Worm (Caenorhabditis elegans) whole organism, young adult: ENCODE data around the gene ugt-3.

Source experiments
- B0336.3 ChIP-seq: fragments of 200-800 bp; sonication (Bioruptor generic); IDR thresholded peaks from 2 replicates; pipeline ENCODE4 v1.3.6; 2022; ENCODE audit warnings: missing genetic modification characterization, missing compliant biosample characterization
- C06A6.2 ChIP-seq: fragments of 200-800 bp; sonication (Bioruptor generic); conservative IDR thresholded peaks from 2 replicates; pipeline ENCODE4 v1.3.6; 2022; ENCODE audit warnings: missing genetic modification characterization, missing compliant biosample characterization
- F33H1.4 ChIP-seq: fragments of 200-800 bp; sonication (Bioruptor generic); IDR thresholded peaks from 2 replicates; pipeline ENCODE4 v1.3.6; 2022; ENCODE audit warnings: missing genetic modification reagents, missing genetic modification characterization, missing compliant biosample characterization
- F52B5.7 ChIP-seq: sonication (generic microtip); optimal IDR thresholded peaks from 2 replicates; lab custom pipeline; 2016; ENCODE audit warnings: mild to moderate bottlenecking, missing genetic modification characterization, missing compliant biosample characterization
- F55B11.4 ChIP-seq: sonication (generic microtip); optimal IDR thresholded peaks from 2 replicates; lab custom pipeline; 2016; ENCODE audit warnings: missing compliant biosample characterization, missing genetic modification characterization, borderline replicate concordance; ENCODE audit not compliant: insufficient read depth
- K11D2.4 ChIP-seq: fragments of 200-800 bp; sonication (Bioruptor generic); IDR thresholded peaks from 2 replicates; pipeline ENCODE4 v1.3.6; 2022; ENCODE audit warnings: missing genetic modification reagents, missing genetic modification characterization, missing compliant biosample characterization
- Y56A3A.18 ChIP-seq: fragments of 200-800 bp; sonication (Bioruptor generic); IDR thresholded peaks from 2 replicates; pipeline ENCODE4 v1.3.6; 2022; ENCODE audit warnings: missing genetic modification reagents, missing genetic modification characterization, missing compliant biosample characterization
- athp-1 ChIP-seq: sonication (generic microtip); optimal IDR thresholded peaks from 2 replicates; lab custom pipeline; 2017; ENCODE audit warnings: mild to moderate bottlenecking, missing genetic modification characterization, missing compliant biosample characterization
- attf-3 ChIP-seq: fragments of 200-800 bp; sonication (Bioruptor generic); conservative IDR thresholded peaks from 2 replicates; pipeline ENCODE4 v1.3.6; 2022; ENCODE audit warnings: missing genetic modification reagents, missing genetic modification characterization, missing compliant biosample characterization
- attf-5 ChIP-seq: fragments of 200-800 bp; sonication (Bioruptor generic); optimal IDR thresholded peaks from 2 replicates; lab custom pipeline; 2018; ENCODE audit warnings: mild to moderate bottlenecking, missing genetic modification characterization, missing compliant biosample characterization
- attf-6 ChIP-seq: fragments of 200-800 bp; sonication (Bioruptor generic); IDR thresholded peaks from 2 replicates; pipeline ENCODE4 v1.3.6; 2022; ENCODE audit warnings: missing genetic modification reagents, missing genetic modification characterization, missing compliant biosample characterization
- bed-1 ChIP-seq: fragments of 200-800 bp; sonication (Bioruptor generic); IDR thresholded peaks from 2 replicates; pipeline ENCODE4 v1.3.6; 2022; ENCODE audit warnings: missing genetic modification reagents, missing genetic modification characterization, missing compliant biosample characterization
- ceh-100 ChIP-seq: fragments of 200-800 bp; sonication (Bioruptor generic); IDR thresholded peaks from 2 replicates; pipeline ENCODE4 v1.3.6; 2022; ENCODE audit warnings: missing genetic modification reagents, missing genetic modification characterization, missing compliant biosample characterization
- ceh-27 ChIP-seq: fragments of 200-800 bp; sonication (Bioruptor generic); optimal IDR thresholded peaks from 2 replicates; lab custom pipeline; 2018; ENCODE audit warnings: mild to moderate bottlenecking, missing genetic modification characterization, moderate library complexity, missing compliant biosample characterization
- die-1 ChIP-seq: sonication (generic microtip); optimal IDR thresholded peaks from 2 replicates; lab custom pipeline; 2016; ENCODE audit warnings: missing genotype, mild to moderate bottlenecking, missing genetic modification characterization, missing compliant biosample characterization
- dox-1 ChIP-seq: fragments of 200-800 bp; sonication (Bioruptor generic); IDR thresholded peaks from 2 replicates; pipeline ENCODE4 v1.3.6; 2022; ENCODE audit warnings: missing genetic modification reagents, missing genetic modification characterization, missing compliant biosample characterization
- egl-18 ChIP-seq: fragments of 200-800 bp; sonication (Bioruptor generic); IDR thresholded peaks from 2 replicates; pipeline ENCODE4 v1.3.6; 2022; ENCODE audit warnings: missing genetic modification reagents, missing genetic modification characterization, missing compliant biosample characterization
- ets-4 ChIP-seq: fragments of 200-800 bp; sonication (Bioruptor generic); optimal IDR thresholded peaks from 2 replicates; lab custom pipeline; 2018; ENCODE audit warnings: mild to moderate bottlenecking, missing genetic modification characterization, missing compliant biosample characterization
- fkh-3 ChIP-seq: sonication (generic microtip); optimal IDR thresholded peaks from 2 replicates; lab custom pipeline; 2016; ENCODE audit warnings: mild to moderate bottlenecking, missing genetic modification characterization, missing compliant biosample characterization
- hrde-1 ChIP-seq: sonication (generic microtip); optimal IDR thresholded peaks from 2 replicates; lab custom pipeline; 2016; ENCODE audit warnings: missing genetic modification characterization, mild to moderate bottlenecking, missing compliant biosample characterization, moderate library complexity, missing genotype, missing genetic modification reagents, borderline replicate concordance
- hsf-1 ChIP-seq: fragments of 200-800 bp; sonication (Bioruptor generic); IDR thresholded peaks from 2 replicates; pipeline ENCODE4 v1.3.6; 2022; ENCODE audit warnings: missing genetic modification reagents, missing genetic modification characterization, missing compliant biosample characterization
- lin-35 ChIP-seq, 3 experiments: fragments of 150-350 bp in 2 of 3; sonication (generic microtip) in 1 of 3; optimal IDR thresholded peaks; 2 replicates each; lab custom pipeline; 2014 to 2018; ENCODE audit warnings: missing biosample characterization in 3 of 3, missing genetic modification characterization in 3 of 3, missing genetic modification reagents in 3 of 3
- lin-54 ChIP-seq: fragments of 200-800 bp; sonication (Bioruptor generic); optimal IDR thresholded peaks from 2 replicates; lab custom pipeline; 2018; ENCODE audit warnings: mild to moderate bottlenecking, missing genetic modification characterization, missing compliant biosample characterization
- lsl-1 ChIP-seq: fragments of 200-800 bp; sonication (Bioruptor generic); optimal IDR thresholded peaks from 2 replicates; lab custom pipeline; 2018; ENCODE audit warnings: mild to moderate bottlenecking, missing genetic modification characterization, moderate library complexity, missing compliant biosample characterization
- lsy-27 ChIP-seq: sonication (generic microtip); optimal IDR thresholded peaks from 2 replicates; lab custom pipeline; 2017; ENCODE audit warnings: missing genetic modification characterization, mild to moderate bottlenecking, missing compliant biosample characterization, antibody characterized with exemption, missing genotype, borderline replicate concordance; ENCODE audit not compliant: insufficient read depth
- madf-10 ChIP-seq: sonication (generic microtip); optimal IDR thresholded peaks from 2 replicates; lab custom pipeline; 2016; ENCODE audit warnings: mild to moderate bottlenecking, missing genetic modification characterization, missing compliant biosample characterization
- madf-6 ChIP-seq: fragments of 200-800 bp; sonication (Bioruptor generic); IDR thresholded peaks from 2 replicates; pipeline ENCODE4 v1.3.6; 2022; ENCODE audit warnings: missing genetic modification reagents, missing genetic modification characterization, missing compliant biosample characterization
- nfyb-1 ChIP-seq: fragments of 200-800 bp; sonication (Bioruptor generic); IDR thresholded peaks from 2 replicates; pipeline ENCODE4 v1.3.6; 2022; ENCODE audit warnings: missing genetic modification reagents, missing genetic modification characterization, missing compliant biosample characterization
- nhr-27 ChIP-seq: fragments of 200-800 bp; sonication (Bioruptor generic); optimal IDR thresholded peaks from 2 replicates; lab custom pipeline; 2018; ENCODE audit warnings: mild to moderate bottlenecking, missing genetic modification characterization, moderate library complexity, missing compliant biosample characterization
- pha-4 ChIP-seq: fragments of 150-350 bp; sonication (generic microtip); optimal IDR thresholded peaks from 2 replicates; lab custom pipeline; 2014; ENCODE audit warnings: missing biosample characterization, missing genetic modification reagents, missing genetic modification characterization
- sdz-38 ChIP-seq: sonication (generic microtip); optimal IDR thresholded peaks from 2 replicates; lab custom pipeline; 2016; ENCODE audit warnings: missing genotype, missing genetic modification characterization, missing compliant biosample characterization
- snpc-4 ChIP-seq, 5 experiments: fragments of 150-350 bp in 1 of 5; sonication (generic microtip) in 4 of 5; optimal IDR thresholded peaks; 2 replicates each; lab custom pipeline; 2014 to 2018; ENCODE audit warnings: missing genetic modification characterization in 5 of 5, missing biosample characterization in 3 of 5, antibody characterized with exemption in 2 of 5, mild to moderate bottlenecking in 2 of 5, missing compliant biosample characterization in 2 of 5, missing genotype in 2 of 5, moderate library complexity in 2 of 5, missing genetic modification reagents in 1 of 5
- unc-62 ChIP-seq: fragments of 150-350 bp; optimal IDR thresholded peaks from 2 replicates; lab custom pipeline; 2014; ENCODE audit warnings: missing biosample characterization, missing genetic modification reagents, missing genetic modification characterization
- ztf-6 ChIP-seq: fragments of 200-800 bp; sonication (Bioruptor generic); IDR thresholded peaks from 2 replicates; pipeline ENCODE4 v1.3.6; 2022; ENCODE audit warnings: missing genetic modification reagents, missing genetic modification characterization, missing compliant biosample characterization

Gene ugt-3

ce11 chrV:12790188-12790587 lies 9.9 kb downstream of the ugt-3 start, which contains the start of gene srbc-43:
TSS of gene srbc-43 (minus strand) at chrV:12790518.
- TF ChIP-seq lin-35 (GFP tag; optimal IDR thresholded peaks at IDR 0.05; lab: Kevin White, UChicago) (no peak), athp-1 (tag; lab: Kevin White, UChicago) (no peak), die-1 (no peak), lsy-27 (tag; lab: Kevin White, UChicago) (no peak), snpc-4 (GFP tag; optimal IDR thresholded peaks at IDR 0.05; lab: Kevin White, UChicago) (no peak), snpc-4 (tag; optimal IDR thresholded peaks at IDR 0.05; lab: Kevin White, UChicago) (no peak), F33H1.4 (GFP tag; lab: Robert Waterston, UW) (no peak), B0336.3 (GFP tag; lab: Robert Waterston, UW) (no peak), madf-10 (no peak), ceh-100 (GFP tag; lab: Robert Waterston, UW) (no peak), unc-62 (GFP tag; lab: Kevin White, UChicago) (no peak), sdz-38 (tag; lab: Kevin White, UChicago) (no peak), K11D2.4 (no peak), Y56A3A.18 (GFP tag; lab: Robert Waterston, UW) (no peak), ceh-27 (GFP tag; lab: Kevin White, UChicago) (no peak), hsf-1 (GFP tag; lab: Robert Waterston, UW) (no peak), dox-1 (GFP tag; lab: Robert Waterston, UW) (no peak), fkh-3 (tag; lab: Kevin White, UChicago) (no peak)

ce11 chrV:12788451-12788850 lies 11.6 kb downstream of the ugt-3 start, which contains the start of gene srbc-44:
TSS of gene srbc-44 (minus strand) at chrV:12788551.
- TF ChIP-seq madf-6 (GFP tag; lab: Robert Waterston, UW) = no peak
- no peak for TF ChIP-seq lin-54
- no peak for TF ChIP-seq C06A6.2 (GFP tag; lab: Robert Waterston, UW)
- no peak for TF ChIP-seq F55B11.4 (tag; lab: Kevin White, UChicago)
- no peak for TF ChIP-seq sdz-38 (tag; lab: Kevin White, UChicago)
- TF ChIP-seq lsl-1 (GFP tag; lab: Kevin White, UChicago) = no peak
- no peak for TF ChIP-seq egl-18
- TF ChIP-seq ets-4 (GFP tag; lab: Kevin White, UChicago) = no peak

- TF ChIP-seq attf-6 (GFP tag; lab: Robert Waterston, UW) = no peak
- TF ChIP-seq sdz-38 (tag; lab: Kevin White, UChicago) = no peak
- TF ChIP-seq C06A6.2 (GFP tag; lab: Robert Waterston, UW) = no peak
- no peak for TF ChIP-seq F52B5.7
- no peak for TF ChIP-seq attf-5
- no peak for TF ChIP-seq nhr-27
- TF ChIP-seq bed-1 (GFP tag; lab: Robert Waterston, UW) = no peak
- TF ChIP-seq nfyb-1 (GFP tag; lab: Robert Waterston, UW) = no peak
- TF ChIP-seq hrde-1 (tag; lab: Kevin White, UChicago) = no peak
- no peak for TF ChIP-seq attf-3 (GFP tag; lab: Robert Waterston, UW)
- TF ChIP-seq ztf-6 (GFP tag; lab: Robert Waterston, UW) = no peak
- no peak for TF ChIP-seq pha-4 (tag; lab: Kevin White, UChicago)
These were observed 13.0 kb downstream of the ugt-3 start, which contains the start of gene fkb-4 for ce11 chrV:12787026-12787425. TSS of gene fkb-4 (minus strand) at chrV:12787126.
